Worm (Caenorhabditis elegans) whole organism, L1 larva: ENCODE measurements around the gene srz-47.

ENCODE experiments used
- alr-1 ChIP-seq: fragments of 200-800 bp; sonication (Bioruptor generic); optimal IDR thresholded peaks from 2 replicates; lab custom pipeline; 2018; ENCODE audit warnings: borderline replicate concordance, mild to moderate bottlenecking, missing genetic modification characterization, missing compliant biosample characterization
- aly-2 ChIP-seq: fragments of 150-350 bp; optimal IDR thresholded peaks from 2 replicates; lab custom pipeline; 2014; ENCODE audit warnings: missing biosample characterization, missing genetic modification characterization
- egl-27 ChIP-seq, 2 experiments: fragments of 150-350 bp in 1 of 2; sonication (generic microtip); optimal IDR thresholded peaks; 3 replicates each; lab custom pipeline; 2017 to 2018; ENCODE audit warnings: missing biosample characterization in 2 of 2, missing genetic modification characterization in 2 of 2, missing genetic modification reagents in 2 of 2
- isw-1 ChIP-seq: fragments of 200-800 bp; sonication (Bioruptor generic); IDR thresholded peaks from 2 replicates; pipeline ENCODE4 v1.3.6; 2022; ENCODE audit warnings: missing genetic modification characterization, missing compliant biosample characterization
- nhr-11 ChIP-seq: fragments of 150-350 bp; optimal IDR thresholded peaks from 2 replicates; lab custom pipeline; 2014; ENCODE audit warnings: missing biosample characterization, missing genetic modification characterization
- nhr-19 ChIP-seq: fragments of 200-800 bp; sonication (Bioruptor generic); conservative IDR thresholded peaks from 2 replicates; pipeline ENCODE4 v1.3.6; 2022; ENCODE audit warnings: missing genetic modification characterization, missing compliant biosample characterization
- nhr-28 ChIP-seq: fragments of 150-350 bp; optimal IDR thresholded peaks from 2 replicates; lab custom pipeline; 2014; ENCODE audit warnings: missing biosample characterization, missing genetic modification characterization
- nhr-77 ChIP-seq: fragments of 150-350 bp; optimal IDR thresholded peaks from 2 replicates; lab custom pipeline; 2014; ENCODE audit warnings: missing biosample characterization, missing genetic modification characterization
- rnt-1 ChIP-seq: sonication (generic microtip); optimal IDR thresholded peaks from 2 replicates; lab custom pipeline; 2016; ENCODE audit warnings: mild to moderate bottlenecking, missing genetic modification characterization, moderate library complexity, missing compliant biosample characterization

DNA sequence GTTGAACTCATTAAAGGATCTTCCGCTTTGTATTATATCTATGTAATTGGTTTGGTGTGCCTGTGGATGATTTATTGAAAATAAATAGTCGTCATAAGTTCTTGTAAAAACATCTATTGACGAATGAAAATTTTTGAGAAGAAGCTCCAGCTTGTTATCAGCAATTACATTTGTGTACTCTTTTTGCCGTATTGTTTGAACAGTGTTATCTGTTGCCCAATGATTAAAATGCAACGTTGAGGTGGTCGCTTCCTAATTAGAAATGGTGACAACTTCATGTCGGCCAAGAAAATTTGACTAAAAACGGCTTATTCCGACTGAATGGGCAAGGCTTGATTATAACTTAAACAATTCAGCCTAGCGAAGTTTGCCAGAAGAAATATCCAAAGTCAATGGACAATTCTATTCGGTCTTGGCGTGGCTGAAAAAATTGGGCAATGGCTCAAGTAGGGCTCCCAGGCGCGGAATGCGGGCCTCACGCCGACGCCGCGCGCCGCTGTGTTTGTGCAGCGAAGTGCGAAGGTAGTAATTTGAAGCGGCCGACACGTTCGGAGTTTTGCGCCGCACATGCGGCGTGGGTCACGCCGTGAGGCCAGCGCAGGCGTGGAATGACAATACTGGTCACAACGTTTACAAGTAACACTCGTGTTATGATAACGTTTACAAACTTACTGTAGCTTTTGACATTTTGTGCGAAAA, 48.6 kb upstream of the srz-47 start:
- TF ChIP-seq nhr-77 (tag; lab: Kevin White, UChicago) (no peak), nhr-19 (GFP tag; lab: Robert Waterston, UW) (no peak), nhr-28 (tag; lab: Kevin White, UChicago) (no peak), nhr-11 (tag; lab: Kevin White, UChicago) (no peak), alr-1 (tag; lab: Kevin White, UChicago) (no peak), isw-1 (GFP tag; lab: Robert Waterston, UW) (no peak), aly-2 (tag; lab: Kevin White, UChicago) (no peak), egl-27 (tag; optimal IDR thresholded peaks at IDR 0.05; lab: Kevin White, UChicago) (no peak), rnt-1 (tag; lab: Kevin White, UChicago) (no peak)
